Worm (Caenorhabditis elegans) whole organism, L3 larva: ENCODE data around the gene F42A10.9.
A peak's percentile ranks its signal among the peaks of the same experiment; 100 is the strongest.

Experiments used
- R02D3.7 ChIP-seq: fragments of 150-350 bp; optimal IDR thresholded peaks from 2 replicates; lab custom pipeline; 2014; ENCODE audit warnings: missing biosample characterization, missing genetic modification characterization
- ZK546.5 ChIP-seq: sonication (generic microtip); optimal IDR thresholded peaks from 2 replicates; lab custom pipeline; 2017; ENCODE audit warnings: missing biosample characterization, missing genetic modification characterization
- aly-2 ChIP-seq: fragments of 150-350 bp; optimal IDR thresholded peaks from 2 replicates; lab custom pipeline; 2014; ENCODE audit warnings: missing biosample characterization, missing genetic modification characterization
- ama-1 ChIP-seq: fragments of 150-350 bp; optimal IDR thresholded peaks from 2 replicates; lab custom pipeline; 2018
- ceh-16 ChIP-seq: sonication (generic microtip); optimal IDR thresholded peaks from 2 replicates; lab custom pipeline; 2017; ENCODE audit warnings: missing biosample characterization, missing genetic modification characterization
- ceh-28 ChIP-seq: fragments of 150-350 bp; optimal IDR thresholded peaks from 2 replicates; lab custom pipeline; 2014; ENCODE audit warnings: missing biosample characterization, missing genetic modification reagents, missing genetic modification characterization
- ceh-82 ChIP-seq: fragments of 150-350 bp; optimal IDR thresholded peaks from 2 replicates; lab custom pipeline; 2014; ENCODE audit warnings: missing biosample characterization, missing genetic modification characterization
- ceh-9 ChIP-seq: sonication (generic microtip); optimal IDR thresholded peaks from 2 replicates; lab custom pipeline; 2018; ENCODE audit warnings: missing biosample characterization, missing genetic modification characterization
- daf-12 ChIP-seq: fragments of 150-350 bp; optimal IDR thresholded peaks from 2 replicates; lab custom pipeline; 2014; ENCODE audit warnings: missing biosample characterization, missing genetic modification reagents, missing genetic modification characterization
- egl-27 ChIP-seq: sonication (generic microtip); optimal IDR thresholded peaks from 4 replicates; lab custom pipeline; 2017; ENCODE audit warnings: missing biosample characterization, missing genetic modification reagents, missing genetic modification characterization
- egl-5 ChIP-seq: fragments of 150-350 bp; optimal IDR thresholded peaks from 2 replicates; lab custom pipeline; 2017; ENCODE audit warnings: missing biosample characterization, missing genetic modification reagents, missing genetic modification characterization, inconsistent platforms
- elt-1 ChIP-seq: fragments of 150-350 bp; optimal IDR thresholded peaks from 2 replicates; lab custom pipeline; 2014; ENCODE audit warnings: missing biosample characterization, missing genetic modification characterization
- elt-2 ChIP-seq: sonication (generic microtip); optimal IDR thresholded peaks from 2 replicates; lab custom pipeline; 2016; ENCODE audit warnings: missing genetic modification reagents, mild to moderate bottlenecking, missing genetic modification characterization, missing compliant biosample characterization
- elt-3 ChIP-seq, 3 experiments: fragments of 150-350 bp in 1 of 3; sonication (generic microtip) in 2 of 3; optimal IDR thresholded peaks; 2 replicates in 2 of 3; 4 replicates in 1 of 3; lab custom pipeline; 2014 to 2017; ENCODE audit warnings: missing biosample characterization in 3 of 3, missing genetic modification characterization in 3 of 3
- eor-1 ChIP-seq, 2 experiments: fragments of 150-350 bp; optimal IDR thresholded peaks; 2 replicates each; lab custom pipeline; 2014 to 2018; ENCODE audit warnings: missing biosample characterization in 2 of 2, missing genetic modification characterization in 2 of 2
- fkh-10 ChIP-seq: sonication (generic microtip); optimal IDR thresholded peaks from 2 replicates; lab custom pipeline; 2017; ENCODE audit warnings: missing biosample characterization, missing genetic modification reagents, missing genetic modification characterization
- fkh-2 ChIP-seq: fragments of 150-350 bp; optimal IDR thresholded peaks from 2 replicates; lab custom pipeline; 2014; ENCODE audit warnings: missing biosample characterization, missing genetic modification reagents, missing genetic modification characterization
- fos-1 ChIP-seq: fragments of 150-350 bp; optimal IDR thresholded peaks from 2 replicates; lab custom pipeline; 2014; ENCODE audit warnings: missing biosample characterization, missing genetic modification characterization
- hmg-11 ChIP-seq: sonication (generic microtip); optimal IDR thresholded peaks from 2 replicates; lab custom pipeline; 2016; ENCODE audit warnings: missing genetic modification characterization, missing compliant biosample characterization
- jun-1 ChIP-seq: fragments of 150-350 bp; optimal IDR thresholded peaks from 2 replicates; lab custom pipeline; 2014; ENCODE audit warnings: missing biosample characterization, missing genetic modification reagents, missing genetic modification characterization
- lin-15B ChIP-seq: fragments of 150-350 bp; optimal IDR thresholded peaks from 2 replicates; lab custom pipeline; 2014; ENCODE audit warnings: missing biosample characterization, missing genetic modification characterization
- lin-39 ChIP-seq: fragments of 150-350 bp; optimal IDR thresholded peaks from 2 replicates; lab custom pipeline; 2018; ENCODE audit warnings: missing biosample characterization, missing genetic modification reagents, missing genetic modification characterization
- lsy-12 ChIP-seq: sonication (generic microtip); optimal IDR thresholded peaks from 2 replicates; lab custom pipeline; 2016; ENCODE audit warnings: mild to moderate bottlenecking, missing genetic modification characterization, missing compliant biosample characterization
- mdl-1 ChIP-seq: fragments of 150-350 bp; optimal IDR thresholded peaks from 2 replicates; lab custom pipeline; 2014; ENCODE audit warnings: missing biosample characterization, missing genetic modification characterization
- mml-1 ChIP-seq: fragments of 150-350 bp; sonication (generic microtip); optimal IDR thresholded peaks from 3 replicates; lab custom pipeline; 2014; ENCODE audit warnings: missing biosample characterization, missing genetic modification characterization
- nfya-1 ChIP-seq: sonication (generic microtip); optimal IDR thresholded peaks from 2 replicates; lab custom pipeline; 2017; ENCODE audit warnings: missing genetic modification characterization, mild to moderate bottlenecking, missing compliant biosample characterization, antibody characterized with exemption, moderate library complexity; ENCODE audit not compliant: insufficient read depth
- nhr-11 ChIP-seq: fragments of 150-350 bp; optimal IDR thresholded peaks from 2 replicates; lab custom pipeline; 2014; ENCODE audit warnings: missing biosample characterization, missing genetic modification characterization
- nhr-12 ChIP-seq: fragments of 150-350 bp; optimal IDR thresholded peaks from 2 replicates; lab custom pipeline; 2014; ENCODE audit warnings: missing biosample characterization, missing genetic modification characterization
- nhr-23 ChIP-seq: fragments of 150-350 bp; optimal IDR thresholded peaks from 2 replicates; lab custom pipeline; 2014; ENCODE audit warnings: missing biosample characterization, missing genetic modification reagents, missing genetic modification characterization
- nhr-237 ChIP-seq: fragments of 150-350 bp; optimal IDR thresholded peaks from 2 replicates; lab custom pipeline; 2014; ENCODE audit warnings: missing biosample characterization, missing genetic modification characterization
- nhr-25 ChIP-seq: sonication (generic microtip); optimal IDR thresholded peaks from 2 replicates; lab custom pipeline; 2017; ENCODE audit warnings: missing biosample characterization, missing genetic modification characterization
- nhr-28 ChIP-seq: fragments of 150-350 bp; optimal IDR thresholded peaks from 2 replicates; lab custom pipeline; 2014; ENCODE audit warnings: missing biosample characterization, missing genetic modification characterization
- nhr-43 ChIP-seq: sonication (generic microtip); optimal IDR thresholded peaks from 2 replicates; lab custom pipeline; 2016; ENCODE audit warnings: mild to moderate bottlenecking, missing genetic modification characterization, missing compliant biosample characterization; ENCODE audit not compliant: poor library complexity, severe bottlenecking
- nhr-67 ChIP-seq: fragments of 150-350 bp; optimal IDR thresholded peaks from 2 replicates; lab custom pipeline; 2014; ENCODE audit warnings: missing biosample characterization, missing genetic modification characterization
- nhr-76 ChIP-seq: fragments of 150-350 bp; sonication (generic microtip); optimal IDR thresholded peaks from 5 replicates; lab custom pipeline; 2014; ENCODE audit warnings: missing biosample characterization, missing genetic modification characterization
- nhr-77 ChIP-seq: fragments of 150-350 bp; optimal IDR thresholded peaks from 2 replicates; lab custom pipeline; 2014; ENCODE audit warnings: missing biosample characterization, missing genetic modification characterization
- pha-4 ChIP-seq: fragments of 150-350 bp; optimal IDR thresholded peaks from 2 replicates; lab custom pipeline; 2014; ENCODE audit warnings: missing biosample characterization, missing genetic modification reagents, missing genetic modification characterization
- pqm-1 ChIP-seq: fragments of 150-350 bp; optimal IDR thresholded peaks from 2 replicates; lab custom pipeline; 2017; ENCODE audit warnings: missing biosample characterization, missing genetic modification characterization, inconsistent platforms
- sea-2 ChIP-seq: fragments of 150-350 bp; sonication (generic microtip); optimal IDR thresholded peaks from 4 replicates; lab custom pipeline; 2014; ENCODE audit warnings: missing biosample characterization, missing genetic modification reagents, missing genetic modification characterization
- skn-1 ChIP-seq: fragments of 150-350 bp; optimal IDR thresholded peaks from 2 replicates; lab custom pipeline; 2014; ENCODE audit warnings: missing biosample characterization, missing genetic modification characterization
- snpc-4 ChIP-seq: fragments of 150-350 bp; optimal IDR thresholded peaks from 2 replicates; lab custom pipeline; 2014; ENCODE audit warnings: missing biosample characterization, missing genetic modification characterization
- tbx-2 ChIP-seq: sonication (generic microtip); optimal IDR thresholded peaks from 2 replicates; lab custom pipeline; 2016; ENCODE audit warnings: mild to moderate bottlenecking, missing genetic modification characterization, missing compliant biosample characterization
- unc-39 ChIP-seq: sonication (generic microtip); optimal IDR thresholded peaks from 4 replicates; lab custom pipeline; 2017; ENCODE audit warnings: missing biosample characterization, missing genetic modification characterization
- unc-62 ChIP-seq: fragments of 150-350 bp; sonication (generic microtip); optimal IDR thresholded peaks from 4 replicates; lab custom pipeline; 2014; ENCODE audit warnings: missing biosample characterization, missing genetic modification reagents, missing genetic modification characterization
- zag-1 ChIP-seq: fragments of 150-350 bp; optimal IDR thresholded peaks from 2 replicates; lab custom pipeline; 2014; ENCODE audit warnings: missing biosample characterization, missing genetic modification characterization
- ztf-11 ChIP-seq: fragments of 150-350 bp; optimal IDR thresholded peaks from 2 replicates; lab custom pipeline; 2014; ENCODE audit warnings: missing biosample characterization, missing genetic modification characterization
- ztf-4 ChIP-seq: fragments of 150-350 bp; optimal IDR thresholded peaks from 2 replicates; lab custom pipeline; 2014; ENCODE audit warnings: missing biosample characterization, missing genetic modification characterization

Gene F42A10.9

DNA sequence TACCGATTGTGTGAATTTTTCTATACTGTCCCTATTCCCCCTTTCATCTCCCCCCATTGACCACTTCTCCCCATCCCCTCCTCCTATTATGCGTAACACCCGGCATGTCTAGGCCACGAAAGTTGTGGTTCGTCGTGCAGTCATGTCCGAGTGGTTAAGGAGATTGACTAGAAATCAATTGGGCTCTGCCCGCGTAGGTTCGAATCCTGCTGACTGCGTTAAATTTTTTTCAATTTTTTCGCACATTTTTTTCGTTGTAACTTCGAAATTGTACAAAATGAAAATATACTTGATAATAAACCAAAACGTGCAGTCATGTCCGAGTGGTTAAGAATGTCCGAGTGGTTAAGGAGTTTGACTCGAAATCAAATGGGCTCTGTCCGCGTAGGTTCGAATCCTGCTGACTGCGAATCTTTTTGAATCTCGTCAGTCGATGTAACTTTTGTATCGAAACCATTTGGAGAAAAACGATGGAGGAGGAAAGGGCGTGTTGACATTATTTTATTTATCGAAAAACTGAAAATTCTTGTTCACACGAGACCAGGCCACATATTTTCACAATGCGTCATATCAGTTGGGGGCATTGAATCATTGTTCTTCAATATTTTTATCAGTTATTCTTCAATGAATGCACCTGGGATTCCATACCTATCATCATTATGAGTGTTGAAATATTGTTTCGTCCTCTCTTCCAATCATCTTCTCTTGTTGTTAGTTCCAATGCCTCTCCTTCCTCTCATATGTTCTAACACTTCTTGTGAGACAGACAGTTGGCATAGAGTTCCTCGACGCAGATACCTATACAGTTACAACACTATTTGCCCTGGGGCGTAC lies 5.5 kb upstream of the F42A10.9 start, which contains the start of gene nfm-1:
nfm-1 (plus strand) TSS at position 812 of the 834 bp plus-strand sequence.
- TF ChIP-seq mdl-1 (tag; lab: Kevin White, UChicago), result no peak
- TF ChIP-seq ama-1, result no peak
- peak in 1 of 3 experiments; percentile 44 for TF ChIP-seq elt-3 (tag; optimal IDR thresholded peaks at IDR 0.05; lab: Kevin White, UChicago)
- TF ChIP-seq zag-1, result no peak
- TF ChIP-seq daf-12 (tag; lab: Kevin White, UChicago), result no peak
- no peak for TF ChIP-seq lin-39 (tag; lab: Kevin White, UChicago)
- TF ChIP-seq ceh-9 (tag; lab: Kevin White, UChicago), result no peak
- TF ChIP-seq lsy-12 (tag; lab: Kevin White, UChicago), result peak; percentile 55
- peak; percentile 64 for TF ChIP-seq egl-27 (tag; lab: Kevin White, UChicago)
- no peak for TF ChIP-seq nhr-12 (tag; lab: Kevin White, UChicago)
- TF ChIP-seq eor-1 (tag; optimal IDR thresholded peaks at IDR 0.05; lab: Kevin White, UChicago), result no peak
- no peak for TF ChIP-seq nhr-237 (tag; lab: Kevin White, UChicago)
- no peak for TF ChIP-seq fkh-2 (tag; lab: Kevin White, UChicago)
- TF ChIP-seq nhr-11 (tag; lab: Kevin White, UChicago), result no peak
- peak; percentile 60 for TF ChIP-seq pqm-1 (tag; lab: Kevin White, UChicago)
- no peak for TF ChIP-seq ztf-11 (tag; lab: Kevin White, UChicago)
- peak; percentile 55 for TF ChIP-seq nhr-43 (tag; lab: Kevin White, UChicago)
- no peak for TF ChIP-seq nhr-67 (tag; lab: Kevin White, UChicago)
- TF ChIP-seq sea-2 (GFP tag; lab: Kevin White, UChicago), result no peak
- TF ChIP-seq unc-62 (GFP tag; lab: Kevin White, UChicago), result no peak
- TF ChIP-seq nhr-25 (tag; lab: Kevin White, UChicago), result peak; percentile 48
- TF ChIP-seq egl-5 (tag; lab: Kevin White, UChicago), result peak; percentile 38
- TF ChIP-seq nhr-76 (tag; lab: Kevin White, UChicago), result no peak
- TF ChIP-seq ZK546.5, result no peak
- no peak for TF ChIP-seq ceh-82 (tag; lab: Kevin White, UChicago)
- TF ChIP-seq elt-2 (tag; lab: Kevin White, UChicago), result peak; percentile 94
- TF ChIP-seq R02D3.7 (tag; lab: Kevin White, UChicago), result peak; percentile 5
- TF ChIP-seq snpc-4, result peak; percentile 27
- TF ChIP-seq tbx-2, result peak; percentile 20
- TF ChIP-seq nhr-23, result peak; percentile 63
- TF ChIP-seq unc-39 (tag; lab: Kevin White, UChicago), result no peak
- TF ChIP-seq nhr-28 (tag; lab: Kevin White, UChicago), result no peak
- TF ChIP-seq pha-4, result peak; percentile 54
- TF ChIP-seq fos-1 (tag; lab: Kevin White, UChicago), result no peak
- TF ChIP-seq ceh-28, result peak; percentile 42
- no peak for TF ChIP-seq mml-1 (tag; lab: Kevin White, UChicago)
- no peak for TF ChIP-seq nhr-77
- no peak for TF ChIP-seq elt-1 (tag; lab: Kevin White, UChicago)
- TF ChIP-seq aly-2 (tag; lab: Kevin White, UChicago), result peak; percentile 22
- TF ChIP-seq hmg-11, result peak; percentile 68
- TF ChIP-seq fkh-10 (GFP tag; lab: Kevin White, UChicago), result peak; percentile 47
- no peak for TF ChIP-seq ztf-4 (tag; lab: Kevin White, UChicago)
- TF ChIP-seq skn-1 (tag; lab: Kevin White, UChicago), result peak; percentile 47
- peak; percentile 68 for TF ChIP-seq nfya-1 (tag; lab: Kevin White, UChicago)
- TF ChIP-seq lin-15B (tag; lab: Kevin White, UChicago), result peak; percentile 48
- TF ChIP-seq jun-1, result peak; percentile 78
- no peak for TF ChIP-seq ceh-16 (tag; lab: Kevin White, UChicago)
